Fruit fly (Drosophila melanogaster): Measurements from ENCODE around the gene SKIP.

DNA sequence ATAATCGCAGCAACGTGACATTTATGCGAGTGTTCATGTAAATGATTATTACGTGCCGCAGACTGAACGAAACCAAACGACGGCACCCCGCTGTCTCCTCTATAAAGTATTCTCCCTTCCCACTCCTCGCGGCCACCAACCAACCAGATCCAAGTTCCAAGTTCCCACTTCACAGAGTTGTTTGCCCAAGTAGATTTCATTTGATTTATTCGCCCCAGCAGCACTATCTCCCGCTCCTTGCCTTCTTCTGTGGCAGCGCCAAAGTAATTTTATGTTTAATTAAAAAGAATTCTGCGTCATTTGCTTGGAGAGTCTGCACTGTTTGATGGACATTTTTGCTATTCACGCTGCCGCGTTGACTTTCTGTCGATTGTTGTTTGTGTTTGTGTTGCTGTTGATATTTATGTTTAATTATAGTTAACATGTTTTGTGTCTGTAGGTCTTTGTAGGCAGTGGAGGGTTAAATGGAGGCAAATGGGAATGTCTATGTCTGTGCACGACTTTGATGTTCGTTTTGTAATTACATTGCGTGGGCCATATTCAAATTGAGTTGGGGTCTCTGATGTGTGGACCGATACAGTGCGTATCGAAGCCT, 63.0 kb downstream of the SKIP start:
- TF ChIP-seq kay (GFP tag; ENCODE audit: borderline replicate concordance) (no peak), CG1620 (GFP tag; optimal IDR thresholded peaks at IDR 0.05) (no peak), cnc (optimal IDR thresholded peaks at IDR 0.05) (no peak), CG11617 (GFP tag; optimal IDR thresholded peaks at IDR 0.05) (no peak), CG14711 (tag; optimal IDR thresholded peaks at IDR 0.05) (no peak), CG12768 (GFP tag; optimal IDR thresholded peaks at IDR 0.05) (no peak), Crg-1 (GFP tag; optimal IDR thresholded peaks at IDR 0.05) (no peak), CG33017 (tag; optimal IDR thresholded peaks at IDR 0.05) (no peak), cic (GFP tag; optimal IDR thresholded peaks at IDR 0.05) (no peak), Mnt (GFP tag; optimal IDR thresholded peaks at IDR 0.05) (no peak)
